Worm (Caenorhabditis elegans) whole organism, young adult: ENCODE data around the gene rps-14.

Experiments used
- B0336.3 ChIP-seq: fragments of 200-800 bp; sonication (Bioruptor generic); IDR thresholded peaks from 2 replicates; pipeline ENCODE4 v1.3.6; 2022; ENCODE audit warnings: missing genetic modification characterization, missing compliant biosample characterization
- C17E4.6 ChIP-seq: fragments of 200-800 bp; sonication (Bioruptor generic); IDR thresholded peaks from 2 replicates; pipeline ENCODE4 v1.3.6; 2022; ENCODE audit warnings: missing genetic modification reagents, missing genetic modification characterization, missing compliant biosample characterization
- D2030.7 ChIP-seq: fragments of 200-800 bp; sonication (Bioruptor generic); IDR thresholded peaks from 2 replicates; pipeline ENCODE4 v1.3.6; 2022; ENCODE audit warnings: missing genetic modification reagents, missing genetic modification characterization, missing compliant biosample characterization
- F10E7.11 ChIP-seq: sonication (generic microtip); optimal IDR thresholded peaks from 2 replicates; lab custom pipeline; 2017; ENCODE audit warnings: mild to moderate bottlenecking, missing genetic modification characterization, moderate library complexity, missing compliant biosample characterization
- F22D6.2 ChIP-seq: sonication (generic microtip); optimal IDR thresholded peaks from 2 replicates; lab custom pipeline; 2016; ENCODE audit warnings: mild to moderate bottlenecking, missing genetic modification characterization, missing compliant biosample characterization
- F23B12.7 ChIP-seq: sonication (generic microtip); optimal IDR thresholded peaks from 2 replicates; lab custom pipeline; 2017; ENCODE audit warnings: missing genetic modification characterization, mild to moderate bottlenecking, missing compliant biosample characterization, antibody characterized with exemption, moderate library complexity; ENCODE audit not compliant: insufficient read depth
- F37B4.10 ChIP-seq: fragments of 200-800 bp; sonication (Bioruptor generic); IDR thresholded peaks from 2 replicates; pipeline ENCODE4 v1.3.6; 2022; ENCODE audit warnings: missing genetic modification characterization, missing compliant biosample characterization
- F55B11.4 ChIP-seq: sonication (generic microtip); optimal IDR thresholded peaks from 2 replicates; lab custom pipeline; 2016; ENCODE audit warnings: missing compliant biosample characterization, missing genetic modification characterization, borderline replicate concordance; ENCODE audit not compliant: insufficient read depth
- K11D2.4 ChIP-seq: fragments of 200-800 bp; sonication (Bioruptor generic); IDR thresholded peaks from 2 replicates; pipeline ENCODE4 v1.3.6; 2022; ENCODE audit warnings: missing genetic modification reagents, missing genetic modification characterization, missing compliant biosample characterization
- T07F8.4 ChIP-seq: sonication (generic microtip); optimal IDR thresholded peaks from 2 replicates; lab custom pipeline; 2016; ENCODE audit warnings: mild to moderate bottlenecking, missing genetic modification characterization, moderate library complexity, missing compliant biosample characterization
- Y95B8A.8 ChIP-seq: fragments of 200-800 bp; sonication (Bioruptor generic); IDR thresholded peaks from 2 replicates; pipeline ENCODE4 v1.3.6; 2022; ENCODE audit warnings: missing genetic modification reagents, missing genetic modification characterization, missing compliant biosample characterization
- aptf-3 ChIP-seq: fragments of 200-800 bp; sonication (Bioruptor generic); IDR thresholded peaks from 2 replicates; pipeline ENCODE4 v1.3.6; 2022; ENCODE audit warnings: missing genetic modification characterization, missing compliant biosample characterization
- atf-7 ChIP-seq: sonication (generic microtip); optimal IDR thresholded peaks from 2 replicates; lab custom pipeline; 2017; ENCODE audit warnings: mild to moderate bottlenecking, missing genetic modification characterization, missing compliant biosample characterization
- attf-6 ChIP-seq: fragments of 200-800 bp; sonication (Bioruptor generic); IDR thresholded peaks from 2 replicates; pipeline ENCODE4 v1.3.6; 2022; ENCODE audit warnings: missing genetic modification reagents, missing genetic modification characterization, missing compliant biosample characterization
- bed-1 ChIP-seq: fragments of 200-800 bp; sonication (Bioruptor generic); IDR thresholded peaks from 2 replicates; pipeline ENCODE4 v1.3.6; 2022; ENCODE audit warnings: missing genetic modification reagents, missing genetic modification characterization, missing compliant biosample characterization
- ccch-3 ChIP-seq: fragments of 200-800 bp; sonication (Bioruptor generic); optimal IDR thresholded peaks from 2 replicates; lab custom pipeline; 2018; ENCODE audit warnings: mild to moderate bottlenecking, missing genetic modification characterization, missing compliant biosample characterization
- ceh-100 ChIP-seq: fragments of 200-800 bp; sonication (Bioruptor generic); IDR thresholded peaks from 2 replicates; pipeline ENCODE4 v1.3.6; 2022; ENCODE audit warnings: missing genetic modification reagents, missing genetic modification characterization, missing compliant biosample characterization
- ceh-58 ChIP-seq: fragments of 200-800 bp; sonication (Bioruptor generic); IDR thresholded peaks from 2 replicates; pipeline ENCODE4 v1.3.6; 2022; ENCODE audit warnings: missing genetic modification characterization, missing compliant biosample characterization
- ceh-79 ChIP-seq: sonication (generic microtip); optimal IDR thresholded peaks from 2 replicates; lab custom pipeline; 2017; ENCODE audit warnings: mild to moderate bottlenecking, missing genetic modification characterization, missing compliant biosample characterization
- ceh-91 ChIP-seq: fragments of 200-800 bp; sonication (Bioruptor generic); IDR thresholded peaks from 2 replicates; pipeline ENCODE4 v1.3.6; 2022; ENCODE audit warnings: missing genetic modification reagents, missing genetic modification characterization, missing compliant biosample characterization
- dox-1 ChIP-seq: fragments of 200-800 bp; sonication (Bioruptor generic); IDR thresholded peaks from 2 replicates; pipeline ENCODE4 v1.3.6; 2022; ENCODE audit warnings: missing genetic modification reagents, missing genetic modification characterization, missing compliant biosample characterization
- ekl-4 ChIP-seq: fragments of 200-800 bp; sonication (Bioruptor generic); IDR thresholded peaks from 2 replicates; pipeline ENCODE4 v1.3.6; 2022; ENCODE audit warnings: missing genetic modification reagents, missing genetic modification characterization, missing compliant biosample characterization
- fkh-3 ChIP-seq: sonication (generic microtip); optimal IDR thresholded peaks from 2 replicates; lab custom pipeline; 2016; ENCODE audit warnings: mild to moderate bottlenecking, missing genetic modification characterization, missing compliant biosample characterization
- him-1 ChIP-seq: sonication (generic microtip); optimal IDR thresholded peaks from 2 replicates; lab custom pipeline; 2016; ENCODE audit warnings: missing genotype, missing genetic modification reagents, missing genetic modification characterization, missing compliant biosample characterization
- hlh-26 ChIP-seq: fragments of 200-800 bp; sonication (Bioruptor generic); conservative IDR thresholded peaks from 2 replicates; pipeline ENCODE4 v1.3.6; 2022; ENCODE audit warnings: missing genetic modification reagents, missing genetic modification characterization, missing compliant biosample characterization
- hmg-1.2 ChIP-seq: fragments of 200-800 bp; sonication (Bioruptor generic); IDR thresholded peaks from 2 replicates; pipeline ENCODE4 v1.3.6; 2022; ENCODE audit warnings: missing genetic modification reagents, missing genetic modification characterization, missing compliant biosample characterization
- lag-1 ChIP-seq: fragments of 200-800 bp; sonication (Bioruptor generic); IDR thresholded peaks from 2 replicates; pipeline ENCODE4 v1.3.6; 2022; ENCODE audit warnings: missing genetic modification reagents, missing genetic modification characterization, missing compliant biosample characterization
- lin-54 ChIP-seq: fragments of 200-800 bp; sonication (Bioruptor generic); optimal IDR thresholded peaks from 2 replicates; lab custom pipeline; 2018; ENCODE audit warnings: mild to moderate bottlenecking, missing genetic modification characterization, missing compliant biosample characterization
- lir-1 ChIP-seq: fragments of 200-800 bp; sonication (Bioruptor generic); conservative IDR thresholded peaks from 2 replicates; pipeline ENCODE4 v1.3.6; 2022; ENCODE audit warnings: missing genetic modification reagents, missing genetic modification characterization, missing compliant biosample characterization
- lsl-1 ChIP-seq: fragments of 200-800 bp; sonication (Bioruptor generic); optimal IDR thresholded peaks from 2 replicates; lab custom pipeline; 2018; ENCODE audit warnings: mild to moderate bottlenecking, missing genetic modification characterization, moderate library complexity, missing compliant biosample characterization
- lsy-27 ChIP-seq: sonication (generic microtip); optimal IDR thresholded peaks from 2 replicates; lab custom pipeline; 2017; ENCODE audit warnings: missing genetic modification characterization, mild to moderate bottlenecking, missing compliant biosample characterization, antibody characterized with exemption, missing genotype, borderline replicate concordance; ENCODE audit not compliant: insufficient read depth
- madf-10 ChIP-seq: sonication (generic microtip); optimal IDR thresholded peaks from 2 replicates; lab custom pipeline; 2016; ENCODE audit warnings: mild to moderate bottlenecking, missing genetic modification characterization, missing compliant biosample characterization
- mcd-1 ChIP-seq: fragments of 200-800 bp; sonication (Bioruptor generic); IDR thresholded peaks from 2 replicates; pipeline ENCODE4 v1.3.6; 2022; ENCODE audit warnings: missing genetic modification reagents, missing genetic modification characterization, missing compliant biosample characterization
- nhr-27 ChIP-seq: fragments of 200-800 bp; sonication (Bioruptor generic); optimal IDR thresholded peaks from 2 replicates; lab custom pipeline; 2018; ENCODE audit warnings: mild to moderate bottlenecking, missing genetic modification characterization, moderate library complexity, missing compliant biosample characterization
- nhr-90 ChIP-seq: sonication (generic microtip); optimal IDR thresholded peaks from 2 replicates; lab custom pipeline; 2016; ENCODE audit warnings: missing genotype, mild to moderate bottlenecking, missing genetic modification characterization, missing compliant biosample characterization
- pbrm-1 ChIP-seq: fragments of 200-800 bp; sonication (Bioruptor generic); IDR thresholded peaks from 2 replicates; pipeline ENCODE4 v1.3.6; 2022; ENCODE audit warnings: missing genetic modification reagents, missing genetic modification characterization, missing compliant biosample characterization
- rcor-1 ChIP-seq: fragments of 200-800 bp; sonication (Bioruptor generic); IDR thresholded peaks from 2 replicates; pipeline ENCODE4 v1.3.6; 2022; ENCODE audit warnings: missing genetic modification reagents, missing genetic modification characterization, missing compliant biosample characterization
- rec-8 ChIP-seq, 2 experiments: sonication (generic microtip); optimal IDR thresholded peaks; 2 replicates each; lab custom pipeline; 2016; ENCODE audit warnings: mild to moderate bottlenecking in 2 of 2, missing genetic modification characterization in 2 of 2, missing genetic modification reagents in 2 of 2, missing genotype in 2 of 2, missing biosample characterization in 1 of 2, missing compliant biosample characterization in 1 of 2, moderate library complexity in 1 of 2
- rpc-1 ChIP-seq, 2 experiments: fragments of 150-350 bp in 1 of 2; sonication (generic microtip) in 1 of 2; optimal IDR thresholded peaks; 2 replicates each; lab custom pipeline; 2014 to 2018; ENCODE audit warnings: missing biosample characterization in 1 of 2, missing genetic modification characterization in 1 of 2, missing genetic modification reagents in 1 of 2, missing genotype in 1 of 2
- sdz-38 ChIP-seq: sonication (generic microtip); optimal IDR thresholded peaks from 2 replicates; lab custom pipeline; 2016; ENCODE audit warnings: missing genotype, missing genetic modification characterization, missing compliant biosample characterization
- snpc-1.3 ChIP-seq: sonication (generic microtip); optimal IDR thresholded peaks from 2 replicates; lab custom pipeline; 2017; ENCODE audit warnings: missing genetic modification characterization, mild to moderate bottlenecking, missing compliant biosample characterization, antibody characterized with exemption, moderate library complexity, missing genotype, missing genetic modification reagents; ENCODE audit not compliant: insufficient read depth
- snpc-4 ChIP-seq, 5 experiments: fragments of 150-350 bp in 1 of 5; sonication (generic microtip) in 4 of 5; optimal IDR thresholded peaks; 2 replicates each; lab custom pipeline; 2014 to 2018; ENCODE audit warnings: missing genetic modification characterization in 5 of 5, missing biosample characterization in 3 of 5, antibody characterized with exemption in 2 of 5, mild to moderate bottlenecking in 2 of 5, missing compliant biosample characterization in 2 of 5, missing genotype in 2 of 5, moderate library complexity in 2 of 5, missing genetic modification reagents in 1 of 5
- tbx-9 ChIP-seq: sonication (generic microtip); optimal IDR thresholded peaks from 2 replicates; lab custom pipeline; 2016; ENCODE audit warnings: borderline replicate concordance, missing genetic modification characterization, inconsistent platforms, missing compliant biosample characterization
- tlf-1 ChIP-seq: fragments of 200-800 bp; sonication (Bioruptor generic); optimal IDR thresholded peaks from 2 replicates; lab custom pipeline; 2018; ENCODE audit warnings: mild to moderate bottlenecking, missing genetic modification characterization, missing compliant biosample characterization
- xnd-1 ChIP-seq: sonication (generic microtip); optimal IDR thresholded peaks from 2 replicates; lab custom pipeline; 2016; ENCODE audit warnings: missing genotype, missing genetic modification reagents, missing genetic modification characterization, missing compliant biosample characterization
- ztf-26 ChIP-seq: sonication (generic microtip); optimal IDR thresholded peaks from 2 replicates; lab custom pipeline; 2017; ENCODE audit warnings: missing genetic modification characterization, missing compliant biosample characterization
- ztf-28 ChIP-seq: fragments of 200-800 bp; sonication (Bioruptor generic); IDR thresholded peaks from 2 replicates; pipeline ENCODE4 v1.3.6; 2022; ENCODE audit warnings: missing genetic modification reagents, missing genetic modification characterization, missing compliant biosample characterization

The rps-14 gene

DNA sequence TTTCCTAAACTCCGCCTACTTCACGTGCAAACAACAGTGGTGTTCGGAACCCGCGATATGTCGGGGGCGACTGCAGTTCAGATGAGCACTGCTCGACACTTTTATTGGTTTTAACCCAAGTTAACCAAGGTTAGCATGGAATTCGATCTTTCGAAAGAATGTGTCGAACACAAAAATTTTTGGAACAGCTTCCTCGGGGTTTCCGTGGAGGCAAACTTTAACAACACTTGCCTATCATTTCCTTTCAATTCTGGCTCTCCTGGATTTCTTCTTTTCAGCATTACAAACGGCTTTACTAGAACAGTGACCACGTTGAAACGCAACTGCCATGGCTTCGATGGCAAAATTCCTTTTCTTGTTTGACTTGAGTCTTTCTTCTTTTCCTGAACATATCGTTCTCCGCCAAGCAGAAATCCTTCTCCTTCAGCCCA is 38.1 kb downstream of the rps-14 start (continued):
- TF ChIP-seq aptf-3 (GFP tag; lab: Robert Waterston, UW), result no peak
- TF ChIP-seq mcd-1 (GFP tag; lab: Robert Waterston, UW), result peak; percentile 65
- TF ChIP-seq snpc-1.3, result peak; percentile 95
- TF ChIP-seq lir-1 (GFP tag; lab: Robert Waterston, UW), result peak; percentile 49; the same call in 1 of the 2 replicates
- TF ChIP-seq ekl-4 (GFP tag; lab: Robert Waterston, UW), result peak; percentile 92
- no peak for TF ChIP-seq F37B4.10 (GFP tag; lab: Robert Waterston, UW)
- no peak for TF ChIP-seq ztf-28
- TF ChIP-seq ztf-26, result peak; percentile 1
- TF ChIP-seq sdz-38 (tag; lab: Kevin White, UChicago), result no peak
- TF ChIP-seq bed-1 (GFP tag; lab: Robert Waterston, UW), result no peak
- 0 out of 2 replicates have a peak, but pooled peaks have one; percentile 49 for TF ChIP-seq Y95B8A.8 (GFP tag; lab: Robert Waterston, UW)
- TF ChIP-seq tbx-9 (tag; lab: Kevin White, UChicago), result peak; percentile 11
- no peak for TF ChIP-seq ccch-3 (GFP tag; lab: Kevin White, UChicago)
- no peak for TF ChIP-seq K11D2.4 (GFP tag; lab: Robert Waterston, UW)
- no peak for TF ChIP-seq nhr-90 (tag; lab: Kevin White, UChicago)
- no peak for TF ChIP-seq F55B11.4
- peak; percentile 41 for TF ChIP-seq ceh-79 (tag; lab: Kevin White, UChicago)
- no peak for TF ChIP-seq lag-1 (GFP tag; lab: Robert Waterston, UW)
- peak; percentile 67 for TF ChIP-seq madf-10 (tag; lab: Kevin White, UChicago)
- TF ChIP-seq B0336.3 (GFP tag; lab: Robert Waterston, UW), result peak; percentile 88
- peak; percentile 86 for TF ChIP-seq rcor-1 (GFP tag; lab: Robert Waterston, UW)
- no peak for TF ChIP-seq rpc-1 (optimal IDR thresholded peaks at IDR 0.05; lab: Kevin White, UChicago)
- peak; percentile 9 for TF ChIP-seq rpc-1 (tag; optimal IDR thresholded peaks at IDR 0.05; lab: Kevin White, UChicago)
- TF ChIP-seq ceh-91 (GFP tag; lab: Robert Waterston, UW), result no peak
- TF ChIP-seq F23B12.7 (tag; lab: Kevin White, UChicago), result peak; percentile 75
- peak; percentile 91 for TF ChIP-seq him-1 (tag; lab: Kevin White, UChicago)
- peak; percentile 97 for TF ChIP-seq attf-6
- TF ChIP-seq hlh-26 (GFP tag; lab: Robert Waterston, UW), result no peak
- TF ChIP-seq fkh-3 (tag; lab: Kevin White, UChicago), result peak; percentile 92
- no peak for TF ChIP-seq nhr-27
- TF ChIP-seq dox-1 (GFP tag; lab: Robert Waterston, UW), result peak; percentile 90
- TF ChIP-seq atf-7 (tag; lab: Kevin White, UChicago), result peak; percentile 63
- peak; percentile 21 for TF ChIP-seq lsy-27 (tag; lab: Kevin White, UChicago)
- TF ChIP-seq T07F8.4 (tag; lab: Kevin White, UChicago), result no peak
- peak; percentile 97 for TF ChIP-seq D2030.7 (GFP tag; lab: Robert Waterston, UW)
- TF ChIP-seq rec-8 (tag; optimal IDR thresholded peaks at IDR 0.05; lab: Kevin White, UChicago), result no peak
- TF ChIP-seq hmg-1.2 (GFP tag; lab: Robert Waterston, UW), result peak; percentile 93
- peak; percentile 51; the same call in 1 of the 2 replicates for TF ChIP-seq C17E4.6 (GFP tag; lab: Robert Waterston, UW)
- peak; percentile 76 for TF ChIP-seq tlf-1 (GFP tag; lab: Kevin White, UChicago)
- peak; percentile 70 for TF ChIP-seq lsl-1 (GFP tag; lab: Kevin White, UChicago)
- TF ChIP-seq pbrm-1 (GFP tag; lab: Robert Waterston, UW), result peak; percentile 98
- no peak for TF ChIP-seq ceh-58 (GFP tag; lab: Robert Waterston, UW)
- TF ChIP-seq snpc-4 (GFP tag; optimal IDR thresholded peaks at IDR 0.05; lab: Kevin White, UChicago), result peak; percentile 98
- TF ChIP-seq snpc-4 (tag; optimal IDR thresholded peaks at IDR 0.05; lab: Kevin White, UChicago), result peak; percentile 98 to 100 (median 99)
- peak; percentile 82 for TF ChIP-seq lin-54 (GFP tag; lab: Kevin White, UChicago)
- TF ChIP-seq xnd-1 (tag; lab: Kevin White, UChicago), result peak; percentile 22
- TF ChIP-seq F22D6.2 (tag; lab: Kevin White, UChicago), result peak; percentile 28
- no peak for TF ChIP-seq F10E7.11
- peak; percentile 59 for TF ChIP-seq ceh-100 (GFP tag; lab: Robert Waterston, UW)
